Worm (Caenorhabditis elegans) whole organism, L1 larva: ENCODE measurements around the gene C30A5.10.

Experiments
- dsc-1 ChIP-seq: sonication (generic microtip); optimal IDR thresholded peaks from 2 replicates; lab custom pipeline; 2016; ENCODE audit warnings: mild to moderate bottlenecking, missing genetic modification characterization, missing compliant biosample characterization
- egl-27 ChIP-seq, 2 experiments: fragments of 150-350 bp in 1 of 2; sonication (generic microtip); optimal IDR thresholded peaks; 3 replicates each; lab custom pipeline; 2017 to 2018; ENCODE audit warnings: missing biosample characterization in 2 of 2, missing genetic modification characterization in 2 of 2, missing genetic modification reagents in 2 of 2
- ets-5 ChIP-seq: fragments of 200-800 bp; sonication (Bioruptor generic); IDR thresholded peaks from 2 replicates; pipeline ENCODE4 v1.3.6; 2022; ENCODE audit warnings: missing genetic modification characterization, missing compliant biosample characterization
- lir-3 ChIP-seq: sonication (generic microtip); optimal IDR thresholded peaks from 2 replicates; lab custom pipeline; 2016; ENCODE audit warnings: mild to moderate bottlenecking, missing genetic modification characterization, moderate library complexity, missing compliant biosample characterization; ENCODE audit not compliant: poor library complexity
- lsy-2 ChIP-seq, 2 experiments: fragments of 150-350 bp; optimal IDR thresholded peaks; 2 replicates each; lab custom pipeline; 2014; ENCODE audit warnings: missing biosample characterization in 2 of 2, missing genetic modification characterization in 2 of 2
- nhr-71 ChIP-seq: sonication (generic microtip); optimal IDR thresholded peaks from 2 replicates; lab custom pipeline; 2016; ENCODE audit warnings: mild to moderate bottlenecking, missing genetic modification characterization, moderate library complexity, missing compliant biosample characterization
- nhr-84 ChIP-seq: sonication (generic microtip); optimal IDR thresholded peaks from 2 replicates; lab custom pipeline; 2017; ENCODE audit warnings: missing biosample characterization, missing genetic modification characterization
- snu-23 ChIP-seq: sonication (generic microtip); optimal IDR thresholded peaks from 2 replicates; lab custom pipeline; 2016; ENCODE audit warnings: missing genetic modification characterization, missing compliant biosample characterization

C30A5.10 gene

DNA sequence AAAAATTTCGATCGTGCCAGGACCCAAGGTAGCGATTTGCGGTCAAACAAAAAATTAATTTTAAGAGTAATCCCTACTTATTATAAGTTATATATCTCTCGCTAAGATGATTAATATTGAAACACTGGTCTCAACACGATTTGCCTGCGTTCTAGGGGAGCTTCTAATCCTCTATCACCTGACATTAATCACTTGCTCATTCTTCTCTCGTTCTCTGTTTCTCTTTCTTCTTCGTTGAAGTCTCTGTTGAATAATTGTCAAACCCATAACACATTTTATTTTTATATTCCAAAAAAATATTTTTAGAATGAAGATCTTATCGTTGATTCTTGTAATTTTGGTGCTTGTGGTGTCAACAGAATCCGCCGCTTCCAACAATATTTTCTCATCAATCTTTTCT is 54.5 kb downstream of the C30A5.10 start, which contains the start of gene D2007.1:
Gene D2007.1, plus strand, starts transcription at position 301 of the 400 bp plus-strand sequence.
- TF ChIP-seq nhr-71 (peak; percentile 28), ets-5 (GFP tag; lab: Robert Waterston, UW) (no peak), egl-27 (tag; optimal IDR thresholded peaks at IDR 0.05; lab: Kevin White, UChicago) (no peak), nhr-84 (tag; lab: Kevin White, UChicago) (no peak), lsy-2 (tag; optimal IDR thresholded peaks at IDR 0.05; lab: Kevin White, UChicago) (peak in 1 of 2 experiments; percentile 28), snu-23 (GFP tag; lab: Kevin White, UChicago) (no peak), dsc-1 (peak; percentile 78), lir-3 (tag; lab: Kevin White, UChicago) (peak; percentile 11)
